Fruit fly (Drosophila melanogaster) whole organism, wandering third instar larva: ENCODE results near the gene CG13272.

Experiments used
- HLH106 ChIP-seq: fragments of 200-800 bp; optimal IDR thresholded peaks from 3 replicates; lab custom pipeline; 2019; ENCODE audit warnings: missing biosample characterization, mild to moderate bottlenecking, missing genetic modification characterization, moderate library complexity
- Hr78 ChIP-seq: fragments of >200 bp; optimal IDR thresholded peaks from 2 replicates; lab custom pipeline; 2017; ENCODE audit warnings: missing biosample characterization, missing genetic modification characterization
- Myc ChIP-seq: fragments of >200 bp; optimal IDR thresholded peaks from 2 replicates; lab custom pipeline; 2017
- OdsH ChIP-seq: fragments of 200-800 bp; sonication (Bioruptor generic); optimal IDR thresholded peaks from 2 replicates; lab custom pipeline; 2016; ENCODE audit warnings: missing biosample characterization, mild to moderate bottlenecking, missing genetic modification characterization
- Sp1 ChIP-seq: fragments of 200-800 bp; sonication (Bioruptor generic); optimal IDR thresholded peaks from 3 replicates; lab custom pipeline; 2019; ENCODE audit warnings: missing biosample characterization, mild to moderate bottlenecking, missing genetic modification characterization, moderate library complexity
- psq ChIP-seq: fragments of 200-800 bp; sonication (Bioruptor generic); optimal IDR thresholded peaks from 3 replicates; lab custom pipeline; 2017; ENCODE audit warnings: missing biosample characterization, mild to moderate bottlenecking, missing genetic modification characterization, moderate library complexity
- rgr ChIP-seq: fragments of 200-800 bp; sonication (Bioruptor generic); optimal IDR thresholded peaks from 3 replicates; lab custom pipeline; 2016; ENCODE audit warnings: missing biosample characterization, mild to moderate bottlenecking, missing genetic modification characterization
- sage ChIP-seq: fragments of 200-800 bp; sonication (Bioruptor generic); optimal IDR thresholded peaks from 2 replicates; lab custom pipeline; 2016; ENCODE audit warnings: missing biosample characterization, mild to moderate bottlenecking, missing genetic modification characterization

dm6 chr2L:16793970-16794369 is 10.7 kb upstream of the CG13272 start, which contains the start of gene Ugt37C2:
- no peak for TF ChIP-seq psq (GFP tag; lab: Kevin White, UChicago)
- TF ChIP-seq rgr: no peak
- TF ChIP-seq OdsH: no peak
- no peak for TF ChIP-seq HLH106 (tag; lab: Kevin White, UChicago)
- TF ChIP-seq sage: no peak
- no peak for TF ChIP-seq Myc (lab: Kevin White, UChicago)
- no peak for TF ChIP-seq Sp1 (GFP tag; lab: Kevin White, UChicago)
- no peak for TF ChIP-seq Hr78 (GFP tag; lab: Kevin White, UChicago)
